Fruit fly (Drosophila melanogaster) whole organism: ENCODE results near the gene sphe.

ENCODE experiments used
- CG8478 ChIP-seq: fragments of >200 bp; optimal IDR thresholded peaks from 2 replicates; lab custom pipeline; 2018; ENCODE audit warnings: inconsistent platforms
- Dll ChIP-seq: fragments of >200 bp; optimal IDR thresholded peaks from 2 replicates; lab custom pipeline; 2017
- EcR ChIP-seq, 2 experiments: fragments of >200 bp; optimal IDR thresholded peaks; 2 replicates each; lab custom pipeline; 2017; ENCODE audit warnings: missing biosample characterization in 2 of 2, missing genetic modification characterization in 2 of 2, missing genetic modification reagents in 2 of 2
- pan ChIP-seq: fragments of >200 bp; optimal IDR thresholded peaks from 2 replicates; lab custom pipeline; 2017
- psq ChIP-seq: fragments of >200 bp; optimal IDR thresholded peaks from 2 replicates; lab custom pipeline; 2017
- usp ChIP-seq: fragments of >200 bp; optimal IDR thresholded peaks from 2 replicates; lab custom pipeline; 2017; ENCODE audit warnings: missing biosample characterization, missing genetic modification characterization, mixed read lengths

The sphe gene

dm6 chrX:16701941-16702340, at the start of gene sphe:
Gene sphe, minus strand, starts transcription at chrX:16701972.
- TF ChIP-seq EcR (GFP tag; optimal IDR thresholded peaks at IDR 0.05; lab: Kevin White, UChicago) (no peak), CG8478 (lab: Kevin White, UChicago) (no peak), Dll (lab: Kevin White, UChicago) (no peak), psq (lab: Kevin White, UChicago) (no peak), usp (GFP tag; lab: Kevin White, UChicago) (no peak), pan (lab: Kevin White, UChicago) (no peak)

- no peak for TF ChIP-seq CG8478 (lab: Kevin White, UChicago)
- TF ChIP-seq usp (GFP tag; lab: Kevin White, UChicago): no peak
- TF ChIP-seq psq (lab: Kevin White, UChicago): no peak
- no peak for TF ChIP-seq Dll (lab: Kevin White, UChicago)
- no peak for TF ChIP-seq pan (lab: Kevin White, UChicago)
- TF ChIP-seq EcR (GFP tag; optimal IDR thresholded peaks at IDR 0.05; lab: Kevin White, UChicago): no peak
Measured at dm6 chrX:16750712-16751578, 49.2 kb upstream of the sphe start.

dm6 chrX:16749324-16749723, 47.6 kb upstream of the sphe start:
- TF ChIP-seq psq (lab: Kevin White, UChicago): no peak

- TF ChIP-seq Dll (lab: Kevin White, UChicago): no peak
- no peak for TF ChIP-seq pan (lab: Kevin White, UChicago)
- no peak for TF ChIP-seq CG8478 (lab: Kevin White, UChicago)
- no peak for TF ChIP-seq psq (lab: Kevin White, UChicago)
- no peak for TF ChIP-seq EcR (GFP tag; optimal IDR thresholded peaks at IDR 0.05; lab: Kevin White, UChicago)
Measured at dm6 chrX:16747467-16747866, 45.7 kb upstream of the sphe start.

dm6 chrX:16746824-16747223, 45.1 kb upstream of the sphe start:
- TF ChIP-seq Dll (lab: Kevin White, UChicago): no peak
- no peak for TF ChIP-seq EcR (GFP tag; optimal IDR thresholded peaks at IDR 0.05; lab: Kevin White, UChicago)
- TF ChIP-seq CG8478 (lab: Kevin White, UChicago): no peak
- TF ChIP-seq usp (GFP tag; lab: Kevin White, UChicago): no peak
- no peak for TF ChIP-seq pan (lab: Kevin White, UChicago)
- TF ChIP-seq psq (lab: Kevin White, UChicago): no peak

- TF ChIP-seq pan (lab: Kevin White, UChicago): no peak
- no peak for TF ChIP-seq EcR (GFP tag; optimal IDR thresholded peaks at IDR 0.05; lab: Kevin White, UChicago)
Measured at dm6 chrX:16745942-16746341, 44.2 kb upstream of the sphe start.

- TF ChIP-seq Dll (lab: Kevin White, UChicago): no peak
Measured at dm6 chrX:16744345-16744744, 42.6 kb upstream of the sphe start.

dm6 chrX:16742547-16742946, 40.8 kb upstream of the sphe start, which contains the start of gene Twdlalpha:
Gene Twdlalpha, plus strand, starts transcription at chrX:16742847.
- TF ChIP-seq EcR (GFP tag; optimal IDR thresholded peaks at IDR 0.05; lab: Kevin White, UChicago) (no peak), psq (lab: Kevin White, UChicago) (no peak), Dll (lab: Kevin White, UChicago) (no peak), CG8478 (lab: Kevin White, UChicago) (no peak), pan (lab: Kevin White, UChicago) (no peak), usp (GFP tag; lab: Kevin White, UChicago) (no peak)

dm6 chrX:16740606-16741005, 38.8 kb upstream of the sphe start, which contains the start of gene CG32568:
Gene CG32568, plus strand, starts transcription at chrX:16740906.
- no peak for TF ChIP-seq psq (lab: Kevin White, UChicago)
- no peak for TF ChIP-seq Dll (lab: Kevin White, UChicago)
- TF ChIP-seq EcR (GFP tag; optimal IDR thresholded peaks at IDR 0.05; lab: Kevin White, UChicago): no peak
- TF ChIP-seq CG8478 (lab: Kevin White, UChicago): no peak
- no peak for TF ChIP-seq usp (GFP tag; lab: Kevin White, UChicago)
- TF ChIP-seq pan (lab: Kevin White, UChicago): no peak

dm6 chrX:16737878-16738277, 36.1 kb upstream of the sphe start, which contains the start of gene TwdlZ:
Gene TwdlZ, plus strand, starts transcription at chrX:16738178.
- no peak for TF ChIP-seq psq (lab: Kevin White, UChicago)
- TF ChIP-seq CG8478 (lab: Kevin White, UChicago): no peak
- no peak for TF ChIP-seq pan (lab: Kevin White, UChicago)
- TF ChIP-seq EcR (GFP tag; optimal IDR thresholded peaks at IDR 0.05; lab: Kevin White, UChicago): no peak
- TF ChIP-seq usp (GFP tag; lab: Kevin White, UChicago): no peak
- TF ChIP-seq Dll (lab: Kevin White, UChicago): no peak

dm6 chrX:16736180-16736579, 34.4 kb upstream of the sphe start:
- no peak for TF ChIP-seq pan (lab: Kevin White, UChicago)
- TF ChIP-seq Dll (lab: Kevin White, UChicago): no peak
- no peak for TF ChIP-seq CG8478 (lab: Kevin White, UChicago)
- TF ChIP-seq usp (GFP tag; lab: Kevin White, UChicago): no peak
- no peak for TF ChIP-seq EcR (GFP tag; optimal IDR thresholded peaks at IDR 0.05; lab: Kevin White, UChicago)
- no peak for TF ChIP-seq psq (lab: Kevin White, UChicago)

- TF ChIP-seq pan (lab: Kevin White, UChicago) (no peak), EcR (GFP tag; optimal IDR thresholded peaks at IDR 0.05; lab: Kevin White, UChicago) (no peak), Dll (lab: Kevin White, UChicago) (no peak), psq (lab: Kevin White, UChicago) (no peak), usp (GFP tag; lab: Kevin White, UChicago) (no peak), CG8478 (lab: Kevin White, UChicago) (no peak)
Measured at dm6 chrX:16734647-16735046, 32.9 kb upstream of the sphe start, which contains the start of gene TwdlY. Gene TwdlY, plus strand, starts transcription at chrX:16734947.
